Worm (Caenorhabditis elegans) whole organism, mixed stage, embryonic: ENCODE data around the gene T08D2.4.
"Not testable (repeated sequence)": the region's sequence is repeated elsewhere in the genome, so short reads cannot be mapped to it uniquely, and the experiment has no call there.

Experiments used
- ceh-39 ChIP-seq: fragments of 150-350 bp; optimal IDR thresholded peaks from 2 replicates; lab custom pipeline; 2014; ENCODE audit warnings: missing biosample characterization, missing genetic modification characterization
- ceh-43 ChIP-seq: fragments of 200-800 bp; sonication (Bioruptor generic); optimal IDR thresholded peaks from 2 replicates; lab custom pipeline; 2018; ENCODE audit warnings: mild to moderate bottlenecking, missing genetic modification characterization, moderate library complexity, missing compliant biosample characterization
- ceh-83 ChIP-seq: fragments of 200-800 bp; sonication (Bioruptor generic); optimal IDR thresholded peaks from 2 replicates; lab custom pipeline; 2018; ENCODE audit warnings: mild to moderate bottlenecking, missing genetic modification characterization, missing compliant biosample characterization
- ces-1 ChIP-seq: fragments of 150-350 bp; optimal IDR thresholded peaks from 2 replicates; lab custom pipeline; 2014; ENCODE audit warnings: missing biosample characterization, missing genetic modification reagents, missing genetic modification characterization
- cnd-1 ChIP-seq: fragments of 200-800 bp; sonication (Bioruptor generic); optimal IDR thresholded peaks from 2 replicates; lab custom pipeline; 2018; ENCODE audit warnings: mild to moderate bottlenecking, missing genetic modification characterization, missing compliant biosample characterization
- elt-1 ChIP-seq: sonication (generic microtip); optimal IDR thresholded peaks from 2 replicates; lab custom pipeline; 2017; ENCODE audit warnings: missing genetic modification characterization, mild to moderate bottlenecking, missing compliant biosample characterization, antibody characterized with exemption, moderate library complexity, borderline replicate concordance; ENCODE audit not compliant: insufficient read depth
- elt-3 ChIP-seq: fragments of 150-350 bp; optimal IDR thresholded peaks from 2 replicates; lab custom pipeline; 2014; ENCODE audit warnings: missing biosample characterization, missing genetic modification characterization
- ham-2 ChIP-seq: fragments of 200-800 bp; sonication (Bioruptor generic); optimal IDR thresholded peaks from 2 replicates; lab custom pipeline; 2018; ENCODE audit warnings: mild to moderate bottlenecking, missing genetic modification characterization, missing compliant biosample characterization
- hlh-1 ChIP-seq: fragments of 150-350 bp; optimal IDR thresholded peaks from 2 replicates; lab custom pipeline; 2014; ENCODE audit warnings: missing biosample characterization, missing genetic modification reagents, missing genetic modification characterization
- lin-13 ChIP-seq: fragments of 150-350 bp; optimal IDR thresholded peaks from 2 replicates; lab custom pipeline; 2014; ENCODE audit warnings: missing biosample characterization, missing genetic modification characterization
- lin-32 ChIP-seq: fragments of 200-800 bp; sonication (Bioruptor generic); optimal IDR thresholded peaks from 2 replicates; lab custom pipeline; 2018; ENCODE audit warnings: mild to moderate bottlenecking, missing genetic modification characterization, missing compliant biosample characterization
- lsy-2 ChIP-seq: fragments of 150-350 bp; optimal IDR thresholded peaks from 2 replicates; lab custom pipeline; 2014; ENCODE audit warnings: missing biosample characterization, missing genetic modification characterization
- mab-5 ChIP-seq: fragments of 150-350 bp; optimal IDR thresholded peaks from 2 replicates; lab custom pipeline; 2014; ENCODE audit warnings: missing biosample characterization, missing genetic modification characterization
- mep-1 ChIP-seq: fragments of 150-350 bp; optimal IDR thresholded peaks from 2 replicates; lab custom pipeline; 2017; ENCODE audit warnings: missing biosample characterization, missing genetic modification reagents, missing genetic modification characterization, inconsistent platforms
- mls-2 ChIP-seq: sonication (generic microtip); optimal IDR thresholded peaks from 2 replicates; lab custom pipeline; 2016; ENCODE audit warnings: mild to moderate bottlenecking, missing genetic modification characterization, moderate library complexity, missing compliant biosample characterization
- nhr-237 ChIP-seq: fragments of 150-350 bp; optimal IDR thresholded peaks from 2 replicates; lab custom pipeline; 2014; ENCODE audit warnings: missing biosample characterization, missing genetic modification characterization
- nhr-28 ChIP-seq: fragments of 150-350 bp; optimal IDR thresholded peaks from 2 replicates; lab custom pipeline; 2014; ENCODE audit warnings: missing biosample characterization, missing genetic modification characterization
- sem-2 ChIP-seq: fragments of 200-800 bp; sonication (Bioruptor generic); optimal IDR thresholded peaks from 2 replicates; lab custom pipeline; 2018; ENCODE audit warnings: mild to moderate bottlenecking, missing genetic modification characterization, missing compliant biosample characterization
- snpc-4 ChIP-seq: fragments of 150-350 bp; optimal IDR thresholded peaks from 2 replicates; lab custom pipeline; 2014; ENCODE audit warnings: missing biosample characterization, missing genetic modification characterization
- sptf-1 ChIP-seq: sonication (generic microtip); optimal IDR thresholded peaks from 2 replicates; lab custom pipeline; 2017; ENCODE audit warnings: mild to moderate bottlenecking, missing genetic modification characterization, moderate library complexity, missing compliant biosample characterization
- tbx-8 ChIP-seq: fragments of 200-800 bp; sonication (Bioruptor generic); optimal IDR thresholded peaks from 2 replicates; lab custom pipeline; 2018; ENCODE audit warnings: mild to moderate bottlenecking, missing genetic modification characterization, moderate library complexity, missing compliant biosample characterization
- unc-39 ChIP-seq: fragments of 150-350 bp; optimal IDR thresholded peaks from 2 replicates; lab custom pipeline; 2014; ENCODE audit warnings: missing biosample characterization, missing genetic modification characterization
- unc-62 ChIP-seq: fragments of 150-350 bp; optimal IDR thresholded peaks from 2 replicates; lab custom pipeline; 2014; ENCODE audit warnings: missing biosample characterization, missing genetic modification reagents, missing genetic modification characterization
- ztf-11 ChIP-seq: fragments of 150-350 bp; optimal IDR thresholded peaks from 2 replicates; lab custom pipeline; 2014; ENCODE audit warnings: missing biosample characterization, missing genetic modification characterization

The T08D2.4 gene

ce11 chrX:196403-196802, 19.2 kb downstream of the T08D2.4 start:
- no peak for TF ChIP-seq ceh-39
- no peak for TF ChIP-seq lin-13 (tag; lab: Kevin White, UChicago)
- no peak for TF ChIP-seq snpc-4 (tag; lab: Kevin White, UChicago)
- TF ChIP-seq mep-1 (tag; lab: Kevin White, UChicago) = no peak
- no peak for TF ChIP-seq cnd-1
- no peak for TF ChIP-seq hlh-1
- TF ChIP-seq ces-1 = no peak
- TF ChIP-seq ceh-43 (GFP tag; lab: Kevin White, UChicago) = no peak
- no peak for TF ChIP-seq ham-2 (GFP tag; lab: Kevin White, UChicago)
- no peak for TF ChIP-seq elt-1 (tag; lab: Kevin White, UChicago)
- no peak for TF ChIP-seq ceh-83 (GFP tag; lab: Kevin White, UChicago)
- TF ChIP-seq mab-5 (tag; lab: Kevin White, UChicago) = no peak
- no peak for TF ChIP-seq tbx-8 (GFP tag; lab: Kevin White, UChicago)
- no peak for TF ChIP-seq sptf-1 (tag; lab: Kevin White, UChicago)
- no peak for TF ChIP-seq elt-3 (tag; lab: Kevin White, UChicago)
- TF ChIP-seq lin-32 (GFP tag; lab: Kevin White, UChicago) = no peak
- no peak for TF ChIP-seq sem-2 (GFP tag; lab: Kevin White, UChicago)
- no peak for TF ChIP-seq mls-2
- no peak for TF ChIP-seq ztf-11
- TF ChIP-seq lsy-2 (tag; lab: Kevin White, UChicago) = no peak
- TF ChIP-seq, all 35 proteins: peak for 0

- not testable (repeated sequence) for TF ChIP-seq nhr-237; mls-2; elt-1 (tag; lab: Kevin White, UChicago)
These were observed 32.5 kb downstream of the T08D2.4 start, which contains the start of gene Y73B3B.3 for ce11 chrX:209695-210094. Gene Y73B3B.3 (plus strand): TSS chrX:209995.

ce11 chrX:211141-211540, 33.9 kb downstream of the T08D2.4 start, which contains the start of gene Y73B3B.1:
Gene Y73B3B.1 (minus strand): TSS chrX:211241.
- TF ChIP-seq unc-62 (GFP tag; lab: Kevin White, UChicago); unc-39 (tag; lab: Kevin White, UChicago); sptf-1 (tag; lab: Kevin White, UChicago): not testable (repeated sequence)

DNA sequence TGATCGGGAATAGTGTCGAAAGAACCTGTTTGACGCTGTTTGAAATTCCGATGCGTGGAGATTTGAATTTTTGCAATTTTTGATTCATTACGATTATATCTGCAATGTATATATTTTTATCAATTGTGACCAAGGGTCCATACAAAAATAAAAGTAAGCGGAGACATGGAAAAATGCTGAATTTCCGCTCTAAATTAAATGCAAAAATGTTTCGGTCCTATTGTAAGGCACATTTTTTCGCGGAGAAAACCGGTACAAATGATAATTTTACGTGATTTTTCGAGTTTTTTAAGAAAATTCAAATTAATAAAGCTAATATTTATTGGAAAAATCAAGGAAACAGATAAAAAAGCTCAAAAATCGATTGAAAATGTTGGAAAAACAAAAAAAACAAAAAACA, 38.3 kb downstream of the T08D2.4 start, which contains the start of gene set-28:
set-28 (minus strand) TSS at position 101 of the 400 bp plus-strand sequence.
- not testable (repeated sequence) for TF ChIP-seq nhr-28 (tag; lab: Kevin White, UChicago); mab-5 (tag; lab: Kevin White, UChicago); cnd-1
- TF ChIP-seq, all 35 proteins: peak for 0; not testable (repeated sequence) for 35
